Worm (Caenorhabditis elegans): ENCODE results near the gene npr-28.

DNA sequence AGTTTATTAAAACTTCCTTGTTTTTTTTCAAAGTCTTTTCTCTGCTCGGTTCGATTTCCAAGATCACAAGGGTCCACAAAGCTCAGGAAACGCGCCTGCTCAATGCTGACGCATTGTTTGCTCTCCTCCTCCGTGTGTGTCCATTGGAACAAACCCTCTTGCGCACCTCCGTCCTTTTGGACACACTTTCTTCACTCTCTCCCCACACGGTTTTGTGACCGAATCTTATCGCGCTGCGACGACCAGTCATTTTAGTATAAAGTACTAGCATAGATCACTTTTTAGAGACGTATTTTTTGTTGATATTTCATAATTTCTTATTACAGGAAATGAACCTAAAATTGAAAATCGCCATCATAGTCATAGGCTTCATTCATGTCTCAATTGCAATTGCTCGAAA is 17.3 kb upstream of the npr-28 start:
- TF ChIP-seq W03F9.2 (tag; optimal IDR thresholded peaks at IDR 0.05) (peak; percentile 62), dao-5 (tag; optimal IDR thresholded peaks at IDR 0.05) (no peak), him-1 (tag; optimal IDR thresholded peaks at IDR 0.05) (peak; percentile 42)

All from whole organism, L4/young adult.